Fruit fly (Drosophila melanogaster): ENCODE data around the gene Peritrophin-15a.

Peritrophin-15a gene

DNA sequence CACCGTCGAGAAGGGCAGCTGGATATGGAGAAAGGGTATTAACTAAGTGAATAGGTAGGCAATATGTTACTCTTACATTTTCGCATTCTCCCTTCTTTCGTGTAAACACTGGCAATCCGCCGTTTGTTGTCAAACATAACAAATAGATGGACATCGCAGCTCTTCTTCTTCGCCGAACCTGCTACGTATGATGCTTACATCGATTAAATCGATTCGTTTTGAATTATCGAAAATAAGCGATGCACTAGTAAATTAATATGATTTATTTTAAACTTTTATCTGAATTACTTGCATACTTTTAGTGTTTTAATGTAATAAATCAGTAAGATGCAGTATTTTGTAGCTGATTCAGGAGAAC, 7.0 kb upstream of the Peritrophin-15a start, which contains the start of gene fy:
TSS of gene fy (minus strand) at position 353 of the 358 bp plus-strand sequence.
- TF ChIP-seq fru (GFP tag; optimal IDR thresholded peaks at IDR 0.05) (no peak), woc (GFP tag; optimal IDR thresholded peaks at IDR 0.05) (no peak), GATAd (GFP tag; optimal IDR thresholded peaks at IDR 0.05) (no peak), jim (GFP tag; optimal IDR thresholded peaks at IDR 0.05) (no peak)

DNA sequence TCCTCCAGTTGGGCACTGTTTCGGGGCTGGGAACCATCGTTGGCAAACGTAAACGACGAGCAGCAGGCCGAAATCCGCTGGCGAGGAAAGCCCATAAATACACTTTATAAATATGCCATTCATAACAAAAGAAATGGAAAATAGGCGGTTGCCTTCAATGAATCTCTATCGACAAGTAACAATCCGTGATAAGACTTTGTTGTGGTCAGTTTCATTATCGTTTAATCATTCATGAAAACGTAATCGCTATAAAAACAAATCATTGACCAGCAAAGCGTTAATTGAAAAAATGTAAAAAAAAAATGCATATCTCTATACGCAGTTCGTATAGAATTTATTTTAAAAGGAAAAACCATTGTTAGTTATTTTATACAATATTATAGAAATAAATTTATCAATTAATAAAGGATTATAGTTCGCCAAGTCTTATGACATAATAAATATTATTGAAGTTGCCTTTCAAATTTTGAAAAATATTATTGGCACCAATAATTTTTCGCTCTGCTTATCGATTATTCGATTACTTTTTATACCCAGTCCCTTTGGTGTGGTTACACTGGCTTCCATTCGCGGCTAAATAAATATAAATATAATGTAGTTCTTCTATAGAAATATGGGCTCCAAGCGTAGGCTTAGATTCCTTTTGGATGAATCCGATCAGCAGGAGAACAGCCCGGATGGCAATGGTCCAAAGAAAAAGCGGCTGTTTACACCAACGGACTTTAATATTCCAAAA, 4.1 kb upstream of the Peritrophin-15a start, which contains the start of gene CG31898:
TSS of gene CG31898 (plus strand) at position 559 of the 736 bp plus-strand sequence.
- TF ChIP-seq brk (GFP tag; optimal IDR thresholded peaks at IDR 0.05) (no peak), sage (GFP tag; optimal IDR thresholded peaks at IDR 0.05) (peak; percentile 26)

dm6 chr2L:8398721-8399120, 2.8 kb upstream of the Peritrophin-15a start, which contains the start of gene CG13386:
Gene CG13386 (plus strand): TSS chr2L:8399021.
- TF ChIP-seq Hr78 (GFP tag; optimal IDR thresholded peaks at IDR 0.05), result no peak
- TF ChIP-seq fru (GFP tag; optimal IDR thresholded peaks at IDR 0.05), result no peak
- TF ChIP-seq dmrt93B (GFP tag; optimal IDR thresholded peaks at IDR 0.05), result no peak
- no peak for TF ChIP-seq Rel (GFP tag; optimal IDR thresholded peaks at IDR 0.05)
- TF ChIP-seq Rel (tag; optimal IDR thresholded peaks at IDR 0.05), result no peak
- no peak for TF ChIP-seq woc (GFP tag; optimal IDR thresholded peaks at IDR 0.05)
- no peak for TF ChIP-seq Hr83 (GFP tag; optimal IDR thresholded peaks at IDR 0.05; ENCODE audit: poor library complexity, severe bottlenecking)
- no peak for TF ChIP-seq CrebA (GFP tag; optimal IDR thresholded peaks at IDR 0.05; ENCODE audit: borderline replicate concordance)
- no peak for TF ChIP-seq h (GFP tag; optimal IDR thresholded peaks at IDR 0.05)
- TF ChIP-seq jim (GFP tag; optimal IDR thresholded peaks at IDR 0.05), result no peak
- no peak for TF ChIP-seq Myc (optimal IDR thresholded peaks at IDR 0.05)
- no peak for TF ChIP-seq sv (GFP tag; optimal IDR thresholded peaks at IDR 0.05)
- TF ChIP-seq Dfd (GFP tag; optimal IDR thresholded peaks at IDR 0.05), result no peak

- no peak for TF ChIP-seq CG9705 (GFP tag; optimal IDR thresholded peaks at IDR 0.05)
- TF ChIP-seq woc (GFP tag; optimal IDR thresholded peaks at IDR 0.05), result no peak
- TF ChIP-seq ey (GFP tag; optimal IDR thresholded peaks at IDR 0.05), result no peak
- no peak for TF ChIP-seq Hr78 (GFP tag; optimal IDR thresholded peaks at IDR 0.05)
- TF ChIP-seq Sp1 (GFP tag; optimal IDR thresholded peaks at IDR 0.05), result no peak
- TF ChIP-seq usp (GFP tag; optimal IDR thresholded peaks at IDR 0.05), result no peak
- TF ChIP-seq Myc (optimal IDR thresholded peaks at IDR 0.05), result no peak
- no peak for TF ChIP-seq foxo (GFP tag; optimal IDR thresholded peaks at IDR 0.05)
- TF ChIP-seq dmrt93B (GFP tag; optimal IDR thresholded peaks at IDR 0.05), result no peak
- no peak for TF ChIP-seq brk (GFP tag; optimal IDR thresholded peaks at IDR 0.05)
These were observed 1.1 kb downstream of the Peritrophin-15a start, which contains the start of gene Peritrophin-15b for dm6 chr2L:8394840-8395239. Gene Peritrophin-15b (minus strand): TSS chr2L:8394940.

- TF ChIP-seq sv (GFP tag; optimal IDR thresholded peaks at IDR 0.05) (no peak), ey (GFP tag; optimal IDR thresholded peaks at IDR 0.05) (no peak), Jra (GFP tag; optimal IDR thresholded peaks at IDR 0.05) (no peak), brk (GFP tag; optimal IDR thresholded peaks at IDR 0.05) (no peak), tai (GFP tag; optimal IDR thresholded peaks at IDR 0.05) (no peak), CrebA (GFP tag; optimal IDR thresholded peaks at IDR 0.05; ENCODE audit: borderline replicate concordance) (no peak)
These were observed 1.7 kb downstream of the Peritrophin-15a start, which contains the start of gene lectin-29Ca for dm6 chr2L:8394180-8394579. Gene lectin-29Ca (minus strand): TSS chr2L:8394280.

DNA sequence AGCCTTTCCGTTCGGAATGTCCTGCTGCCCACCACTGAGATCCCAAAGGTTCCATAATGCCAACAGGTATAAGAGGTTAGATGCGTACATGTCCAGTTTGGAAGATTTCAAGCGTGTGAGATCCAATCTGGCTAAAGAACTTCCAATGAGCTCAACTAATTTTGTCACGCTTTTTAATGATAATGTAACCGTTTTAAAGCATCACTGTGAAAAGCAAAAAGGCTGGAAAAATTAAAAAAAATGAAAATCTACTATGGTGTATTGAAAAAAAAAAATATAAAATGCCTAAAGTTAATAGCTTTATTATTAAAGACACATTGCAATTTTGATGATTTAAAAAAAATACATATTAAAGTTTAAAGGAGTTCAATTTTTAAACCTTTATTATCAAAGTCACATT, 2.8 kb downstream of the Peritrophin-15a start, which contains the start of gene Acp29AB:
TSS of gene Acp29AB (minus strand) at position 101 of the 400 bp plus-strand sequence.
- TF ChIP-seq Hr83 (GFP tag; optimal IDR thresholded peaks at IDR 0.05; ENCODE audit: poor library complexity, severe bottlenecking), result no peak
- no peak for TF ChIP-seq Dfd (GFP tag; optimal IDR thresholded peaks at IDR 0.05)
- TF ChIP-seq usp (GFP tag; optimal IDR thresholded peaks at IDR 0.05), result no peak
- TF ChIP-seq Jra (GFP tag; optimal IDR thresholded peaks at IDR 0.05), result no peak
- TF ChIP-seq Dif (GFP tag; optimal IDR thresholded peaks at IDR 0.05; ENCODE audit: partially characterized antibody), result no peak
- TF ChIP-seq psq (GFP tag; optimal IDR thresholded peaks at IDR 0.05), result no peak
- TF ChIP-seq woc (GFP tag; optimal IDR thresholded peaks at IDR 0.05), result no peak
- TF ChIP-seq CrebA (GFP tag; optimal IDR thresholded peaks at IDR 0.05; ENCODE audit: borderline replicate concordance), result no peak
- no peak for TF ChIP-seq br (GFP tag; optimal IDR thresholded peaks at IDR 0.05)
- no peak for TF ChIP-seq jim (GFP tag; optimal IDR thresholded peaks at IDR 0.05)
- TF ChIP-seq ey (GFP tag; optimal IDR thresholded peaks at IDR 0.05), result no peak
- no peak for TF ChIP-seq CG9705 (GFP tag; optimal IDR thresholded peaks at IDR 0.05)
- no peak for TF ChIP-seq Sp1 (GFP tag; optimal IDR thresholded peaks at IDR 0.05)
- no peak for TF ChIP-seq OdsH (GFP tag; optimal IDR thresholded peaks at IDR 0.05)
- no peak for TF ChIP-seq Mio (GFP tag; optimal IDR thresholded peaks at IDR 0.05)
- TF ChIP-seq Vsx2 (GFP tag; optimal IDR thresholded peaks at IDR 0.05; ENCODE audit: partially characterized antibody), result no peak

All from whole organism, wandering third instar larva.